Fruit fly (Drosophila melanogaster) whole organism, embryonic: ENCODE measurements around the gene armi.
A peak's percentile ranks its signal among the peaks of the same experiment; 100 is the strongest.

Source experiments
- CG10321 ChIP-seq: fragments of 200-800 bp; sonication (Bioruptor generic); IDR thresholded peaks from 2 replicates; pipeline ENCODE4 v1.3.6; 2022; ENCODE audit warnings: missing biosample characterization, missing genetic modification characterization
- CG11456 ChIP-seq: fragments of 200-800 bp; sonication (Bioruptor generic); IDR thresholded peaks from 3 replicates; pipeline ENCODE4 v1.3.6; 2022; ENCODE audit warnings: missing biosample characterization, missing genetic modification characterization
- CG11696 ChIP-seq: fragments of 200-800 bp; sonication (Bioruptor generic); IDR thresholded peaks from 2 replicates; pipeline ENCODE4 v1.3.6; 2022; ENCODE audit warnings: missing biosample characterization, missing genetic modification characterization
- CG14965 ChIP-seq: fragments of 200-800 bp; sonication (Bioruptor generic); optimal IDR thresholded peaks from 2 replicates; lab custom pipeline; 2016; ENCODE audit warnings: missing biosample characterization, missing genetic modification characterization, borderline replicate concordance
- CG15479 ChIP-seq: fragments of 200-800 bp; sonication (Bioruptor generic); optimal IDR thresholded peaks from 3 replicates; lab custom pipeline; 2019; ENCODE audit warnings: missing biosample characterization, mild to moderate bottlenecking, missing genetic modification characterization, moderate library complexity
- CG15696 ChIP-seq: fragments of 200-800 bp; sonication (Bioruptor generic); optimal IDR thresholded peaks from 2 replicates; lab custom pipeline; 2019; ENCODE audit warnings: missing biosample characterization, mild to moderate bottlenecking, missing genetic modification characterization, moderate library complexity
- CG17328 ChIP-seq: fragments of 200-800 bp; sonication (Bioruptor generic); IDR thresholded peaks from 2 replicates; pipeline ENCODE4 v1.3.6; 2022; ENCODE audit warnings: missing biosample characterization, missing genetic modification characterization
- CG4854 ChIP-seq: fragments of 200-800 bp; sonication (Bioruptor generic); optimal IDR thresholded peaks from 2 replicates; lab custom pipeline; 2016; ENCODE audit warnings: missing biosample characterization, missing genetic modification characterization, inconsistent platforms
- CG6272 ChIP-seq: fragments of 200-800 bp; sonication (Bioruptor generic); IDR thresholded peaks from 2 replicates; pipeline ENCODE4 v1.3.6; 2022; ENCODE audit warnings: missing biosample characterization, missing genetic modification characterization
- CG8281 ChIP-seq: fragments of 200-800 bp; sonication (Bioruptor generic); optimal IDR thresholded peaks from 2 replicates; lab custom pipeline; 2018; ENCODE audit warnings: missing biosample characterization, mild to moderate bottlenecking, missing genetic modification characterization, moderate library complexity
- CG8290 ChIP-seq, 3 experiments: fragments of 200-800 bp; sonication (Bioruptor generic); optimal IDR thresholded peaks; 2 replicates each; lab custom pipeline; 2016 to 2019; ENCODE audit warnings: missing biosample characterization in 3 of 3, missing genetic modification characterization in 3 of 3, mild to moderate bottlenecking in 2 of 3, moderate library complexity in 1 of 3
- CG8388 ChIP-seq: fragments of 200-800 bp; sonication (Bioruptor generic); optimal IDR thresholded peaks from 2 replicates; lab custom pipeline; 2019; ENCODE audit warnings: missing biosample characterization, mild to moderate bottlenecking, missing genetic modification characterization, moderate library complexity
- CG9932 ChIP-seq: fragments of 200-800 bp; sonication (Bioruptor generic); IDR thresholded peaks from 2 replicates; pipeline ENCODE4 v1.3.6; 2022; ENCODE audit warnings: missing biosample characterization, missing genetic modification characterization
- Dll ChIP-seq: fragments of 200-800 bp; sonication (Bioruptor generic); IDR thresholded peaks from 4 replicates; pipeline ENCODE4 v1.3.6; 2022; ENCODE audit warnings: missing biosample characterization, missing genetic modification characterization; ENCODE audit not compliant: partially characterized antibody
- Drgx ChIP-seq: fragments of 200-800 bp; sonication (Bioruptor generic); IDR thresholded peaks from 2 replicates; pipeline ENCODE4 v1.3.6; 2022; ENCODE audit warnings: missing biosample characterization, missing genetic modification characterization
- Fer2 ChIP-seq: fragments of 200-800 bp; sonication (Bioruptor generic); optimal IDR thresholded peaks from 2 replicates; lab custom pipeline; 2018; ENCODE audit warnings: missing biosample characterization, mild to moderate bottlenecking, missing genetic modification characterization, moderate library complexity
- H2.0 ChIP-seq: fragments of 200-800 bp; sonication (Bioruptor generic); IDR thresholded peaks from 2 replicates; pipeline ENCODE4 v1.3.6; 2022; ENCODE audit warnings: missing biosample characterization, missing genetic modification characterization
- Hr3 ChIP-seq: fragments of 200-800 bp; sonication (Bioruptor generic); optimal IDR thresholded peaks from 3 replicates; lab custom pipeline; 2016; ENCODE audit warnings: missing biosample characterization, missing genetic modification characterization
- Mad ChIP-seq: fragments of 200-800 bp; sonication (Bioruptor generic); optimal IDR thresholded peaks from 2 replicates; lab custom pipeline; 2016; ENCODE audit warnings: missing biosample characterization, missing genetic modification characterization
- NK7.1 ChIP-seq: fragments of 200-800 bp; sonication (Bioruptor generic); optimal IDR thresholded peaks from 3 replicates; lab custom pipeline; 2016; ENCODE audit warnings: missing biosample characterization, missing genetic modification characterization
- Opbp ChIP-seq: fragments of 200-800 bp; sonication (Bioruptor generic); IDR thresholded peaks from 3 replicates; pipeline ENCODE4 v1.3.6; 2022; ENCODE audit warnings: missing biosample characterization, missing genetic modification characterization; ENCODE audit not compliant: partially characterized antibody
- Poxn ChIP-seq: fragments of 200-800 bp; sonication (Bioruptor generic); IDR thresholded peaks from 2 replicates; pipeline ENCODE4 v1.3.6; 2022; ENCODE audit warnings: missing biosample characterization, missing genetic modification characterization
- Rx ChIP-seq: fragments of 200-800 bp; sonication (Bioruptor generic); IDR thresholded peaks from 2 replicates; pipeline ENCODE4 v1.3.6; 2022; ENCODE audit warnings: missing biosample characterization, missing genetic modification characterization
- Scr ChIP-seq: fragments of 200-800 bp; sonication (Bioruptor generic); IDR thresholded peaks from 2 replicates; pipeline ENCODE4 v1.3.6; 2022; ENCODE audit warnings: missing biosample characterization, missing genetic modification characterization; ENCODE audit not compliant: partially characterized antibody
- Sox102F ChIP-seq: fragments of 200-800 bp; sonication (Bioruptor generic); optimal IDR thresholded peaks from 2 replicates; lab custom pipeline; 2018; ENCODE audit warnings: missing biosample characterization, mild to moderate bottlenecking, missing genetic modification characterization, moderate library complexity
- Sry-β ChIP-seq: fragments of 200-800 bp; sonication (Bioruptor generic); optimal IDR thresholded peaks from 2 replicates; lab custom pipeline; 2018; ENCODE audit warnings: missing biosample characterization, mild to moderate bottlenecking, missing genetic modification characterization, moderate library complexity
- Ssrp ChIP-seq: fragments of 200-800 bp; sonication (Bioruptor generic); optimal IDR thresholded peaks from 2 replicates; lab custom pipeline; 2018; ENCODE audit warnings: missing biosample characterization, mild to moderate bottlenecking, missing genetic modification characterization, moderate library complexity
- YL-1 ChIP-seq: fragments of 200-800 bp; sonication (Bioruptor generic); optimal IDR thresholded peaks from 3 replicates; lab custom pipeline; 2017; ENCODE audit warnings: missing biosample characterization, mild to moderate bottlenecking, missing genetic modification characterization
- abd-A ChIP-seq: fragments of 200-800 bp; sonication (Bioruptor generic); optimal IDR thresholded peaks from 3 replicates; lab custom pipeline; 2019; ENCODE audit warnings: missing biosample characterization, mild to moderate bottlenecking, missing genetic modification characterization, moderate library complexity
- al ChIP-seq: fragments of 200-800 bp; sonication (Bioruptor generic); IDR thresholded peaks from 2 replicates; pipeline ENCODE4 v1.3.6; 2022; ENCODE audit warnings: missing biosample characterization, missing genetic modification characterization
- bab2 ChIP-seq: fragments of 200-800 bp; sonication (Bioruptor generic); optimal IDR thresholded peaks from 2 replicates; lab custom pipeline; 2016; ENCODE audit warnings: missing biosample characterization, missing genetic modification characterization
- bowl ChIP-seq: fragments of 200-800 bp; sonication (Bioruptor generic); IDR thresholded peaks from 2 replicates; pipeline ENCODE4 v1.3.6; 2022; ENCODE audit warnings: missing biosample characterization, missing genetic modification characterization
- ci ChIP-seq: fragments of 200-800 bp; sonication (Bioruptor generic); IDR thresholded peaks from 3 replicates; pipeline ENCODE4 v1.3.6; 2022; ENCODE audit warnings: missing biosample characterization, missing genetic modification characterization
- dimm ChIP-seq: fragments of 200-800 bp; sonication (Bioruptor generic); IDR thresholded peaks from 2 replicates; pipeline ENCODE4 v1.3.6; 2022; ENCODE audit warnings: missing biosample characterization, missing genetic modification characterization
- disco-r ChIP-seq: fragments of 200-800 bp; sonication (Bioruptor generic); optimal IDR thresholded peaks from 2 replicates; lab custom pipeline; 2016; ENCODE audit warnings: missing biosample characterization, missing genetic modification characterization
- dmrt99B ChIP-seq: fragments of 200-800 bp; sonication (Bioruptor generic); optimal IDR thresholded peaks from 2 replicates; lab custom pipeline; 2018; ENCODE audit warnings: missing biosample characterization, mild to moderate bottlenecking, missing genetic modification characterization, moderate library complexity
- ems ChIP-seq: fragments of 200-800 bp; sonication (Bioruptor generic); optimal IDR thresholded peaks from 3 replicates; lab custom pipeline; 2016; ENCODE audit warnings: missing biosample characterization, missing genetic modification characterization
- hth ChIP-seq: fragments of >200 bp; optimal IDR thresholded peaks from 2 replicates; lab custom pipeline; 2017; ENCODE audit warnings: inconsistent platforms
- mld ChIP-seq: fragments of 200-800 bp; sonication (Bioruptor generic); IDR thresholded peaks from 3 replicates; pipeline ENCODE4 v1.3.6; 2022; ENCODE audit warnings: missing biosample characterization, missing genetic modification characterization; ENCODE audit not compliant: partially characterized antibody
- nerfin-1 ChIP-seq: fragments of 200-800 bp; sonication (Bioruptor generic); optimal IDR thresholded peaks from 3 replicates; lab custom pipeline; 2019; ENCODE audit warnings: missing biosample characterization, mild to moderate bottlenecking, missing genetic modification characterization, moderate library complexity
- schlank ChIP-seq: fragments of 200-800 bp; sonication (Bioruptor generic); optimal IDR thresholded peaks from 2 replicates; lab custom pipeline; 2018; ENCODE audit warnings: missing biosample characterization, mild to moderate bottlenecking, missing genetic modification characterization
- sd ChIP-seq: fragments of 200-800 bp; sonication (Bioruptor generic); optimal IDR thresholded peaks from 3 replicates; lab custom pipeline; 2018; ENCODE audit warnings: missing biosample characterization, mild to moderate bottlenecking, missing genetic modification characterization, moderate library complexity
- sens ChIP-seq: fragments of 200-800 bp; sonication (Bioruptor generic); peaks from one replicate; lab custom pipeline; 2016; ENCODE audit warnings: missing biosample characterization, missing genetic modification characterization
- sob ChIP-seq: fragments of 200-800 bp; sonication (Bioruptor generic); IDR thresholded peaks from 2 replicates; pipeline ENCODE4 v1.3.6; 2022; ENCODE audit warnings: missing biosample characterization, missing genetic modification characterization
- sr ChIP-seq: fragments of 200-800 bp; sonication (Bioruptor generic); IDR thresholded peaks from 3 replicates; pipeline ENCODE4 v1.3.6; 2022; ENCODE audit warnings: missing biosample characterization, missing genetic modification characterization
- stc ChIP-seq: fragments of 200-800 bp; sonication (Bioruptor generic); IDR thresholded peaks from 2 replicates; pipeline ENCODE4 v1.3.6; 2022; ENCODE audit warnings: missing biosample characterization, missing genetic modification characterization
- tio ChIP-seq: fragments of 200-800 bp; sonication (Bioruptor generic); optimal IDR thresholded peaks from 2 replicates; lab custom pipeline; 2017; ENCODE audit warnings: missing biosample characterization, missing genetic modification characterization, inconsistent platforms
- vvl ChIP-seq: fragments of 200-800 bp; sonication (Bioruptor generic); IDR thresholded peaks from 2 replicates; pipeline ENCODE4 v1.3.6; 2022; ENCODE audit warnings: missing biosample characterization, missing genetic modification characterization

The armi gene

dm6 chr3L:3452684-3453083 is 8.4 kb upstream of the armi start (continued):
- TF ChIP-seq CG15696 (tag; lab: Kevin White, UChicago) (no peak), CG9932 (GFP tag; lab: Robert Waterston, UW) (no peak), Scr (no peak), Ssrp (no peak), Hr3 (no peak), Opbp (GFP tag; lab: Robert Waterston, UW) (no peak), Fer2 (tag; lab: Kevin White, UChicago) (no peak), tio (no peak), CG8281 (tag; lab: Kevin White, UChicago) (no peak), CG14965 (GFP tag; lab: Kevin White, UChicago) (no peak), bowl (GFP tag; lab: Robert Waterston, UW) (no peak), CG15479 (GFP tag; lab: Kevin White, UChicago) (peak; percentile 25), H2.0 (GFP tag; lab: Robert Waterston, UW) (no peak), ci (GFP tag; lab: Robert Waterston, UW) (0 out of 3 replicates have a peak, but pooled peaks have one; percentile 35), ems (GFP tag; lab: Kevin White, UChicago) (no peak), stc (GFP tag; lab: Robert Waterston, UW) (no peak)

- TF ChIP-seq CG17328 (no peak), schlank (tag; lab: Kevin White, UChicago) (no peak), sens (GFP tag; lab: Kevin White, UChicago) (no peak), hth (lab: Kevin White, UChicago) (no peak), mld (GFP tag; lab: Robert Waterston, UW) (no peak), CG8281 (tag; lab: Kevin White, UChicago) (peak; percentile 96), Mad (GFP tag; lab: Kevin White, UChicago) (no peak), abd-A (tag; lab: Kevin White, UChicago) (peak; percentile 39), CG6272 (GFP tag; lab: Robert Waterston, UW) (no peak), sd (tag; lab: Kevin White, UChicago) (peak; percentile 50), dmrt99B (tag; lab: Kevin White, UChicago) (no peak), CG11696 (GFP tag; lab: Robert Waterston, UW) (no peak), YL-1 (GFP tag; lab: Kevin White, UChicago) (no peak), sr (GFP tag; lab: Robert Waterston, UW) (0 out of 3 replicates have a peak, but pooled peaks have one; percentile 38), sob (no peak)
These were observed 6.7 kb upstream of the armi start for dm6 chr3L:3454430-3454829.

dm6 chr3L:3454921-3455554 is 6.1 kb upstream of the armi start:
- TF ChIP-seq nerfin-1 (peak; percentile 11), Poxn (GFP tag; lab: Robert Waterston, UW) (no peak), dimm (0 out of 2 replicates have a peak, but pooled peaks have one; percentile 30), Sox102F (GFP tag; lab: Kevin White, UChicago) (peak; percentile 57), CG11456 (GFP tag; lab: Robert Waterston, UW) (no peak), Dll (GFP tag; lab: Robert Waterston, UW) (no peak), Rx (peak; percentile 19; the same call in 1 of the 2 replicates), CG10321 (GFP tag; lab: Robert Waterston, UW) (no peak), disco-r (GFP tag; lab: Kevin White, UChicago) (no peak), Sry-β (GFP tag; lab: Kevin White, UChicago) (no peak), al (GFP tag; lab: Robert Waterston, UW) (0 out of 2 replicates have a peak, but pooled peaks have one; percentile 26), CG4854 (GFP tag; lab: Kevin White, UChicago) (no peak), CG8290 (GFP tag; optimal IDR thresholded peaks at IDR 0.05; lab: Kevin White, UChicago) (no peak), CG8290 (tag; optimal IDR thresholded peaks at IDR 0.05; lab: Kevin White, UChicago) (no peak), vvl (GFP tag; lab: Robert Waterston, UW) (peak; percentile 71; the same call in 1 of the 2 replicates), Drgx (0 out of 2 replicates have a peak, but pooled peaks have one; percentile 5), bab2 (GFP tag; lab: Kevin White, UChicago) (no peak), abd-A (tag; lab: Kevin White, UChicago) (peak; percentile 60), CG8388 (no peak), NK7.1 (GFP tag; lab: Kevin White, UChicago) (no peak)
